Worm (Caenorhabditis elegans): ENCODE data around the gene cpna-4.
A peak's percentile ranks its signal among the peaks of the same experiment; 100 is the strongest.
"Not testable (repeated sequence)": the region's sequence is repeated elsewhere in the genome, so short reads cannot be mapped to it uniquely, and the experiment has no call there.

Gene cpna-4

ce11 chrIV:15361244-15361643 is at the start of gene cpna-4:
Gene cpna-4 (plus strand): TSS chrIV:15361544.
- TF ChIP-seq Y48G9A.11 (GFP tag; IDR thresholded peaks at IDR 0.05) (no peak), zfp-3 (GFP tag; conservative IDR thresholded peaks at IDR 0.05) (no peak), nhr-25 (tag; optimal IDR thresholded peaks at IDR 0.05; ENCODE audit: borderline replicate concordance, insufficient read depth) (no peak), ces-1 (GFP tag; optimal IDR thresholded peaks at IDR 0.05) (no peak), ceh-82 (tag; optimal IDR thresholded peaks at IDR 0.05) (no peak)

ce11 chrIV:15311590-15311989 is 49.8 kb upstream of the cpna-4 start, which contains the start of gene Y73F8A.12:
Gene Y73F8A.12 (minus strand): TSS chrIV:15311690.
- TF ChIP-seq F44E2.7 (GFP tag; IDR thresholded peaks at IDR 0.05); R02D3.7 (tag; optimal IDR thresholded peaks at IDR 0.05); egl-27 (tag; optimal IDR thresholded peaks at IDR 0.05): not testable (repeated sequence)

ce11 chrIV:15312008-15312407 is 49.3 kb upstream of the cpna-4 start, which contains the start of gene Y73F8A.13:
Gene Y73F8A.13 (plus strand): TSS chrIV:15312247.
- TF ChIP-seq ceh-28 (tag; optimal IDR thresholded peaks at IDR 0.05) (no peak), daf-16 (GFP tag; optimal IDR thresholded peaks at IDR 0.05) (no peak), daf-16 (tag; optimal IDR thresholded peaks at IDR 0.05) (peak; percentile 55), lin-13 (GFP tag; optimal IDR thresholded peaks at IDR 0.05) (peak; percentile 3), ceh-62 (tag; optimal IDR thresholded peaks at IDR 0.05) (no peak)

ce11 chrIV:15315502-15315901 is 45.8 kb upstream of the cpna-4 start:
- no peak for TF ChIP-seq jun-1 (tag; optimal IDR thresholded peaks at IDR 0.05)
- TF ChIP-seq snpc-1.2 (GFP tag; IDR thresholded peaks at IDR 0.05): 0 out of 2 replicates have a peak, but pooled peaks have one; percentile 31
- peak in 1 of 2 experiments; percentile 94 for TF ChIP-seq unc-62 (GFP tag; optimal IDR thresholded peaks at IDR 0.05 in 1 of 2)
- TF ChIP-seq unc-62 (tag; optimal IDR thresholded peaks at IDR 0.05): no peak

- TF ChIP-seq snpc-1.2 (GFP tag; IDR thresholded peaks at IDR 0.05) (peak; percentile 98), pha-4 (GFP tag; IDR thresholded peaks at IDR 0.05) (peak; percentile 27; the same call in 1 of the 2 replicates), F26F4.8 (GFP tag; conservative IDR thresholded peaks at IDR 0.05) (peak; percentile 58; the same call in 1 of the 2 replicates)
- not testable (repeated sequence) for TF ChIP-seq pha-4 (tag; optimal IDR thresholded peaks at IDR 0.05)
Measured at ce11 chrIV:15318320-15318719, 43.0 kb upstream of the cpna-4 start.

- TF ChIP-seq mxl-3 (GFP tag; optimal IDR thresholded peaks at IDR 0.05); zip-11 (GFP tag; IDR thresholded peaks at IDR 0.05); spr-3 (GFP tag; optimal IDR thresholded peaks at IDR 0.05): not testable (repeated sequence)
Measured at ce11 chrIV:15318982-15319381, 42.4 kb upstream of the cpna-4 start, which contains the start of gene Y73F8A.14. Gene Y73F8A.14 (minus strand): TSS chrIV:15319082.

ce11 chrIV:15321279-15321678 is 40.1 kb upstream of the cpna-4 start, which contains the start of gene Y73F8A.15:
Gene Y73F8A.15 (plus strand): TSS chrIV:15321579.
- TF ChIP-seq nhr-25 (tag; optimal IDR thresholded peaks at IDR 0.05; ENCODE audit: borderline replicate concordance, insufficient read depth): no peak
- TF ChIP-seq lir-3 (tag; optimal IDR thresholded peaks at IDR 0.05): no peak
- TF ChIP-seq skn-1 (tag; optimal IDR thresholded peaks at IDR 0.05): no peak
- no peak for TF ChIP-seq nhr-111 (GFP tag; optimal IDR thresholded peaks at IDR 0.05)
- no peak for TF ChIP-seq ceh-44 (GFP tag; IDR thresholded peaks at IDR 0.05)
- no peak for TF ChIP-seq jun-1 (tag; optimal IDR thresholded peaks at IDR 0.05)
- no peak for TF ChIP-seq hlh-30 (tag; optimal IDR thresholded peaks at IDR 0.05; ENCODE audit: insufficient read depth)
- no peak for TF ChIP-seq nhr-48 (tag; optimal IDR thresholded peaks at IDR 0.05)
- TF ChIP-seq lim-7 (GFP tag; IDR thresholded peaks at IDR 0.05): no peak
- no peak for TF ChIP-seq aly-2 (tag; optimal IDR thresholded peaks at IDR 0.05)
- TF ChIP-seq spr-1 (tag; optimal IDR thresholded peaks at IDR 0.05): no peak
- no peak for TF ChIP-seq aha-1 (tag)
- no peak for TF ChIP-seq dmd-8 (GFP tag; IDR thresholded peaks at IDR 0.05)
- no peak for TF ChIP-seq lin-15B (tag; optimal IDR thresholded peaks at IDR 0.05)
- no peak for TF ChIP-seq nhr-77 (tag; optimal IDR thresholded peaks at IDR 0.05)

Measured in whole organism, L4 larva.